Fruit fly (Drosophila melanogaster) S2 (cell line): Measurements from ENCODE around the gene CG18088.

Source experiments
- CG8478 ChIP-seq: fragments of >200 bp; optimal IDR thresholded peaks from 2 replicates; lab custom pipeline; 2018
- CTCF ChIP-seq, 2 experiments: fragments of >200 bp; optimal IDR thresholded peaks; 2 replicates each; lab custom pipeline; 2018

DNA sequence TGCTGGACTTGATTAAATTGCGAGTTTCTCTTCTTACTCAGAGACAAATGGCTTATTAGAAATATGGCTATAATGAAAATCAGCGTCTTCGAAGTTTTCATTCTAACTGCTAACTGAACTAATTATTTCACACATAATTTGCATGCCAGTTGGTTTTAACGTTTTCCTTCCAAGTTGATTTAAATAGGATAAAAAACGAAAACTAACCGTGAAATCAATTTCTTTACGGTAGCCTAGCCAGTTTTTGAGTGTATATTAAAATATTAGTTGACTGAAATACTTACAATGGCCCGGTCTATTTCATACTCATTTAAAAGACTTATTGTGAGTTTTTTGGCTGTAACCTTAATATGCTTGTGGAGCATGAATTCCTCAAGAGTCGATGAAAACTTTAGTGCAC lies 5.1 kb upstream of the CG18088 start, which contains the start of the genes CG9525 and CG32985:
- TF ChIP-seq CG8478 (no peak), CTCF (optimal IDR thresholded peaks at IDR 0.05; lab: Kevin White, UChicago) (no peak)
